Worm (Caenorhabditis elegans) whole organism, late embryonic: ENCODE results near the gene zipt-7.2.

Experiments used
- C38D4.7 ChIP-seq: fragments of 200-800 bp; sonication (Bioruptor generic); optimal IDR thresholded peaks from 2 replicates; lab custom pipeline; 2018; ENCODE audit warnings: mild to moderate bottlenecking, missing genetic modification characterization, moderate library complexity, missing compliant biosample characterization
- K09A11.1 ChIP-seq: sonication (generic microtip); optimal IDR thresholded peaks from 2 replicates; lab custom pipeline; 2017; ENCODE audit warnings: antibody characterized with exemption, mild to moderate bottlenecking, missing genetic modification characterization, missing compliant biosample characterization; ENCODE audit not compliant: insufficient read depth
- ama-1 ChIP-seq: fragments of 150-350 bp; optimal IDR thresholded peaks from 2 replicates; lab custom pipeline; 2014
- ceh-19 ChIP-seq: fragments of 200-800 bp; sonication (Bioruptor generic); optimal IDR thresholded peaks from 2 replicates; lab custom pipeline; 2018; ENCODE audit warnings: mild to moderate bottlenecking, missing genetic modification characterization, missing compliant biosample characterization
- ceh-2 ChIP-seq: sonication (generic microtip); optimal IDR thresholded peaks from 2 replicates; lab custom pipeline; 2016; ENCODE audit warnings: missing genotype, missing genetic modification characterization, missing compliant biosample characterization
- ceh-22 ChIP-seq: sonication (generic microtip); optimal IDR thresholded peaks from 2 replicates; lab custom pipeline; 2017; ENCODE audit warnings: missing biosample characterization, missing genetic modification characterization
- ceh-24 ChIP-seq: sonication (generic microtip); optimal IDR thresholded peaks from 2 replicates; lab custom pipeline; 2016; ENCODE audit warnings: mild to moderate bottlenecking, missing genetic modification characterization, missing compliant biosample characterization
- ceh-34 ChIP-seq: sonication (generic microtip); optimal IDR thresholded peaks from 2 replicates; lab custom pipeline; 2016; ENCODE audit warnings: mild to moderate bottlenecking, missing genetic modification characterization, missing compliant biosample characterization
- ceh-45 ChIP-seq: fragments of 200-800 bp; sonication (Bioruptor generic); IDR thresholded peaks from 2 replicates; pipeline ENCODE4 v1.3.6; 2022; ENCODE audit warnings: missing genetic modification reagents, missing genetic modification characterization, missing compliant biosample characterization
- ceh-6 ChIP-seq: fragments of 200-800 bp; sonication (Bioruptor generic); optimal IDR thresholded peaks from 2 replicates; lab custom pipeline; 2018; ENCODE audit warnings: mild to moderate bottlenecking, missing genetic modification characterization, missing compliant biosample characterization
- ceh-9 ChIP-seq: sonication (generic microtip); optimal IDR thresholded peaks from 2 replicates; lab custom pipeline; 2016; ENCODE audit warnings: mild to moderate bottlenecking, missing genetic modification characterization, inconsistent platforms, missing compliant biosample characterization
- che-1 ChIP-seq: sonication (generic microtip); optimal IDR thresholded peaks from 2 replicates; lab custom pipeline; 2016; ENCODE audit warnings: mild to moderate bottlenecking, missing genetic modification characterization, missing compliant biosample characterization
- ets-4 ChIP-seq: sonication (generic microtip); optimal IDR thresholded peaks from 2 replicates; lab custom pipeline; 2016; ENCODE audit warnings: missing genetic modification characterization, missing compliant biosample characterization
- eyg-1 ChIP-seq: sonication (generic microtip); optimal IDR thresholded peaks from 2 replicates; lab custom pipeline; 2016; ENCODE audit warnings: missing genotype, missing genetic modification characterization, missing compliant biosample characterization
- fax-1 ChIP-seq: sonication (generic microtip); optimal IDR thresholded peaks from 2 replicates; lab custom pipeline; 2016; ENCODE audit warnings: missing genotype, missing genetic modification characterization, missing compliant biosample characterization
- fkh-6 ChIP-seq: sonication (generic microtip); optimal IDR thresholded peaks from 2 replicates; lab custom pipeline; 2016; ENCODE audit warnings: missing genetic modification characterization, missing compliant biosample characterization
- gmeb-2 ChIP-seq: sonication (generic microtip); optimal IDR thresholded peaks from 2 replicates; lab custom pipeline; 2016; ENCODE audit warnings: missing genetic modification characterization, inconsistent platforms, missing compliant biosample characterization
- hlh-15 ChIP-seq: sonication (generic microtip); optimal IDR thresholded peaks from 2 replicates; lab custom pipeline; 2016; ENCODE audit warnings: missing genetic modification characterization, missing compliant biosample characterization
- lim-6 ChIP-seq: sonication (generic microtip); optimal IDR thresholded peaks from 2 replicates; lab custom pipeline; 2016; ENCODE audit warnings: missing genetic modification characterization, missing compliant biosample characterization
- lin-11 ChIP-seq: fragments of 200-800 bp; sonication (Bioruptor generic); optimal IDR thresholded peaks from 2 replicates; lab custom pipeline; 2018; ENCODE audit warnings: mild to moderate bottlenecking, missing genetic modification characterization, missing compliant biosample characterization
- madf-2 ChIP-seq: sonication (generic microtip); optimal IDR thresholded peaks from 2 replicates; lab custom pipeline; 2017; ENCODE audit warnings: missing genetic modification characterization, missing compliant biosample characterization
- mec-3 ChIP-seq: sonication (generic microtip); optimal IDR thresholded peaks from 2 replicates; lab custom pipeline; 2016; ENCODE audit warnings: borderline replicate concordance, missing genetic modification characterization, missing compliant biosample characterization
- npax-4 ChIP-seq: sonication (generic microtip); optimal IDR thresholded peaks from 2 replicates; lab custom pipeline; 2016; ENCODE audit warnings: missing genetic modification characterization, missing compliant biosample characterization
- odd-2 ChIP-seq: sonication (generic microtip); optimal IDR thresholded peaks from 2 replicates; lab custom pipeline; 2017; ENCODE audit warnings: antibody characterized with exemption, mild to moderate bottlenecking, missing genetic modification characterization, missing compliant biosample characterization
- pag-3 ChIP-seq: sonication (generic microtip); optimal IDR thresholded peaks from 2 replicates; lab custom pipeline; 2016; ENCODE audit warnings: missing compliant biosample characterization, missing genetic modification characterization, borderline replicate concordance
- pha-2 ChIP-seq: sonication (generic microtip); optimal IDR thresholded peaks from 2 replicates; lab custom pipeline; 2017; ENCODE audit warnings: mild to moderate bottlenecking, missing genetic modification characterization, missing compliant biosample characterization
- pha-4 ChIP-seq: fragments of 150-350 bp; optimal IDR thresholded peaks from 2 replicates; lab custom pipeline; 2018; ENCODE audit warnings: missing biosample characterization, missing genetic modification reagents, missing genetic modification characterization
- pqm-1 ChIP-seq: sonication (generic microtip); optimal IDR thresholded peaks from 2 replicates; lab custom pipeline; 2016; ENCODE audit warnings: missing genetic modification characterization, missing compliant biosample characterization
- ref-2 ChIP-seq: sonication (generic microtip); optimal IDR thresholded peaks from 2 replicates; lab custom pipeline; 2016; ENCODE audit warnings: missing genetic modification characterization, missing compliant biosample characterization
- sox-4 ChIP-seq: sonication (generic microtip); optimal IDR thresholded peaks from 2 replicates; lab custom pipeline; 2017; ENCODE audit warnings: mild to moderate bottlenecking, missing genetic modification characterization, inconsistent platforms, missing compliant biosample characterization
- syd-9 ChIP-seq: sonication (generic microtip); optimal IDR thresholded peaks from 2 replicates; lab custom pipeline; 2016; ENCODE audit warnings: mild to moderate bottlenecking, missing genetic modification characterization, moderate library complexity, missing compliant biosample characterization
- tbx-7 ChIP-seq: sonication (generic microtip); optimal IDR thresholded peaks from 2 replicates; lab custom pipeline; 2016; ENCODE audit warnings: missing genotype, missing genetic modification characterization, missing compliant biosample characterization
- unc-42 ChIP-seq: sonication (generic microtip); optimal IDR thresholded peaks from 2 replicates; lab custom pipeline; 2016; ENCODE audit warnings: missing genotype, missing genetic modification characterization, missing compliant biosample characterization
- unc-55 ChIP-seq: sonication (generic microtip); optimal IDR thresholded peaks from 2 replicates; lab custom pipeline; 2017; ENCODE audit warnings: missing biosample characterization, missing genetic modification reagents, missing genetic modification characterization
- unc-86 ChIP-seq: sonication (generic microtip); optimal IDR thresholded peaks from 2 replicates; lab custom pipeline; 2016; ENCODE audit warnings: missing genetic modification characterization, missing compliant biosample characterization
- zip-5 ChIP-seq: sonication (generic microtip); optimal IDR thresholded peaks from 2 replicates; lab custom pipeline; 2016; ENCODE audit warnings: missing genetic modification characterization, missing compliant biosample characterization

zipt-7.2 gene

ce11 chrX:15547896-15548295, 40.2 kb upstream of the zipt-7.2 start:
- TF ChIP-seq eyg-1 (no peak), pha-4 (no peak), unc-42 (tag; lab: Kevin White, UChicago) (peak; percentile 74)

- TF ChIP-seq madf-2, result no peak
- TF ChIP-seq lim-6 (tag; lab: Kevin White, UChicago), result no peak
- TF ChIP-seq syd-9 (tag; lab: Kevin White, UChicago), result no peak
- no peak for TF ChIP-seq C38D4.7 (GFP tag; lab: Kevin White, UChicago)
- no peak for TF ChIP-seq odd-2
- no peak for TF ChIP-seq sox-4 (tag; lab: Kevin White, UChicago)
- TF ChIP-seq lin-11 (tag; lab: Kevin White, UChicago), result no peak
- TF ChIP-seq ceh-24, result no peak
- TF ChIP-seq fax-1 (tag; lab: Kevin White, UChicago), result no peak
- no peak for TF ChIP-seq pag-3
- no peak for TF ChIP-seq eyg-1
Measured at ce11 chrX:15546943-15547342, 39.3 kb upstream of the zipt-7.2 start.

- peak; percentile 75 for TF ChIP-seq ceh-19 (GFP tag; lab: Kevin White, UChicago)
- TF ChIP-seq ceh-45, result no peak
- TF ChIP-seq ceh-2, result no peak
- TF ChIP-seq zip-5 (tag; lab: Kevin White, UChicago), result no peak
- TF ChIP-seq ceh-34 (tag; lab: Kevin White, UChicago), result peak; percentile 88
Measured at ce11 chrX:15545485-15545884, 37.8 kb upstream of the zipt-7.2 start.

- TF ChIP-seq unc-55 (GFP tag; lab: Kevin White, UChicago) (no peak), pha-2 (tag; lab: Kevin White, UChicago) (no peak), ref-2 (no peak)
Measured at ce11 chrX:15544671-15545070, 37.0 kb upstream of the zipt-7.2 start.

- TF ChIP-seq K09A11.1, result no peak
- no peak for TF ChIP-seq npax-4
- no peak for TF ChIP-seq unc-86
- no peak for TF ChIP-seq ceh-45
- no peak for TF ChIP-seq che-1 (tag; lab: Kevin White, UChicago)
- no peak for TF ChIP-seq ceh-9 (tag; lab: Kevin White, UChicago)
- TF ChIP-seq ceh-22, result no peak
- no peak for TF ChIP-seq gmeb-2 (tag; lab: Kevin White, UChicago)
- no peak for TF ChIP-seq tbx-7 (tag; lab: Kevin White, UChicago)
- no peak for TF ChIP-seq pqm-1 (tag; lab: Kevin White, UChicago)
- no peak for TF ChIP-seq hlh-15
- TF ChIP-seq mec-3, result no peak
- TF ChIP-seq fkh-6 (tag; lab: Kevin White, UChicago), result no peak
- no peak for TF ChIP-seq ama-1 (lab: Kevin White, UChicago)
- TF ChIP-seq ets-4 (tag; lab: Kevin White, UChicago), result no peak
- TF ChIP-seq, all 69 proteins: peak for 0
Measured at ce11 chrX:15541437-15541836, 33.8 kb upstream of the zipt-7.2 start.

ce11 chrX:15539299-15539698, 31.6 kb upstream of the zipt-7.2 start:
- TF ChIP-seq pha-4 (no peak), gmeb-2 (tag; lab: Kevin White, UChicago) (no peak), ceh-6 (GFP tag; lab: Kevin White, UChicago) (no peak)
